Worm (Caenorhabditis elegans) whole organism, early embryonic: ENCODE data around the gene asp-16.

Experiments
- B0310.2 ChIP-seq: sonication (generic microtip); optimal IDR thresholded peaks from 2 replicates; lab custom pipeline; 2016; ENCODE audit warnings: mild to moderate bottlenecking, missing genetic modification characterization, missing compliant biosample characterization
- F13C5.2 ChIP-seq: sonication (generic microtip); optimal IDR thresholded peaks from 2 replicates; lab custom pipeline; 2017; ENCODE audit warnings: mild to moderate bottlenecking, missing genetic modification characterization, inconsistent platforms, missing compliant biosample characterization
- aly-1 ChIP-seq: sonication (generic microtip); optimal IDR thresholded peaks from 2 replicates; lab custom pipeline; 2016; ENCODE audit warnings: missing genetic modification characterization, missing compliant biosample characterization
- ama-1 ChIP-seq: fragments of 150-350 bp; optimal IDR thresholded peaks from 2 replicates; lab custom pipeline; 2014
- ceh-13 ChIP-seq: fragments of 200-800 bp; sonication (Bioruptor generic); optimal IDR thresholded peaks from 2 replicates; lab custom pipeline; 2018; ENCODE audit warnings: mild to moderate bottlenecking, missing genetic modification characterization, missing compliant biosample characterization
- ceh-36 ChIP-seq: sonication (generic microtip); optimal IDR thresholded peaks from 2 replicates; lab custom pipeline; 2016; ENCODE audit warnings: missing genetic modification characterization, inconsistent platforms, missing compliant biosample characterization
- ets-7 ChIP-seq: sonication (generic microtip); optimal IDR thresholded peaks from 2 replicates; lab custom pipeline; 2016; ENCODE audit warnings: missing genotype, missing genetic modification characterization, missing compliant biosample characterization
- flt-1 ChIP-seq: fragments of 200-800 bp; sonication (Bioruptor generic); IDR thresholded peaks from 2 replicates; pipeline ENCODE4 v1.3.6; 2022; ENCODE audit warnings: missing genetic modification characterization, missing compliant biosample characterization
- hmbx-1 ChIP-seq: sonication (generic microtip); optimal IDR thresholded peaks from 2 replicates; lab custom pipeline; 2016; ENCODE audit warnings: mild to moderate bottlenecking, missing genetic modification characterization, missing compliant biosample characterization
- hmg-4 ChIP-seq: fragments of 200-800 bp; sonication (Bioruptor generic); optimal IDR thresholded peaks from 2 replicates; lab custom pipeline; 2018; ENCODE audit warnings: mild to moderate bottlenecking, missing genetic modification characterization, missing compliant biosample characterization
- hnd-1 ChIP-seq: sonication (generic microtip); optimal IDR thresholded peaks from 2 replicates; lab custom pipeline; 2016; ENCODE audit warnings: missing genetic modification characterization, missing compliant biosample characterization
- pes-1 ChIP-seq: fragments of 200-800 bp; sonication (Bioruptor generic); IDR thresholded peaks from 2 replicates; pipeline ENCODE4 v1.3.6; 2022; ENCODE audit warnings: missing genetic modification reagents, missing genetic modification characterization, missing compliant biosample characterization
- scrt-1 ChIP-seq: fragments of 200-800 bp; sonication (Bioruptor generic); IDR thresholded peaks from 2 replicates; pipeline ENCODE4 v1.3.6; 2022; ENCODE audit warnings: missing genetic modification characterization, missing compliant biosample characterization
- sea-1 ChIP-seq: fragments of 200-800 bp; sonication (Bioruptor generic); conservative IDR thresholded peaks from 2 replicates; pipeline ENCODE4 v1.3.6; 2022; ENCODE audit warnings: missing genetic modification characterization, missing compliant biosample characterization
- tbx-11 ChIP-seq: fragments of 200-800 bp; sonication (Bioruptor generic); IDR thresholded peaks from 2 replicates; pipeline ENCODE4 v1.3.6; 2022; ENCODE audit warnings: missing genetic modification characterization, missing compliant biosample characterization
- tbx-37 ChIP-seq: fragments of 200-800 bp; sonication (Bioruptor generic); conservative IDR thresholded peaks from 2 replicates; pipeline ENCODE4 v1.3.6; 2022; ENCODE audit warnings: missing genetic modification reagents, missing genetic modification characterization, missing compliant biosample characterization
- tra-4 ChIP-seq: sonication (generic microtip); optimal IDR thresholded peaks from 2 replicates; lab custom pipeline; 2017; ENCODE audit warnings: missing genetic modification characterization, missing compliant biosample characterization

Gene asp-16

ce11 chrV:19068888-19069287 lies 26.5 kb upstream of the asp-16 start:
- TF ChIP-seq ceh-13: no peak
- TF ChIP-seq aly-1: no peak
- TF ChIP-seq flt-1: no peak
- no peak for TF ChIP-seq hnd-1 (tag; lab: Kevin White, UChicago)
- no peak for TF ChIP-seq scrt-1 (GFP tag; lab: Robert Waterston, UW)
- TF ChIP-seq hmg-4 (GFP tag; lab: Kevin White, UChicago): no peak
- no peak for TF ChIP-seq pes-1 (GFP tag; lab: Robert Waterston, UW)
- TF ChIP-seq tra-4 (tag; lab: Kevin White, UChicago): no peak
- no peak for TF ChIP-seq F13C5.2
- no peak for TF ChIP-seq tbx-11 (GFP tag; lab: Robert Waterston, UW)

- TF ChIP-seq hmg-4 (GFP tag; lab: Kevin White, UChicago) (no peak), hmbx-1 (no peak), ama-1 (lab: Kevin White, UChicago) (no peak), aly-1 (no peak), ceh-36 (tag; lab: Kevin White, UChicago) (no peak), ceh-13 (no peak), tra-4 (tag; lab: Kevin White, UChicago) (no peak), F13C5.2 (no peak), ets-7 (tag; lab: Kevin White, UChicago) (no peak), flt-1 (no peak), sea-1 (GFP tag; lab: Robert Waterston, UW) (no peak), tbx-11 (GFP tag; lab: Robert Waterston, UW) (no peak), pes-1 (GFP tag; lab: Robert Waterston, UW) (no peak), hnd-1 (tag; lab: Kevin White, UChicago) (no peak), tbx-37 (GFP tag; lab: Robert Waterston, UW) (no peak), B0310.2 (tag; lab: Kevin White, UChicago) (no peak), scrt-1 (GFP tag; lab: Robert Waterston, UW) (no peak)
These were observed 20.9 kb upstream of the asp-16 start for ce11 chrV:19063326-19063725.

- TF ChIP-seq ets-7 (tag; lab: Kevin White, UChicago) (no peak), tbx-37 (GFP tag; lab: Robert Waterston, UW) (no peak), F13C5.2 (no peak), flt-1 (no peak), scrt-1 (GFP tag; lab: Robert Waterston, UW) (no peak), sea-1 (GFP tag; lab: Robert Waterston, UW) (no peak), pes-1 (GFP tag; lab: Robert Waterston, UW) (no peak), aly-1 (no peak), hmg-4 (GFP tag; lab: Kevin White, UChicago) (no peak), tra-4 (tag; lab: Kevin White, UChicago) (no peak), B0310.2 (tag; lab: Kevin White, UChicago) (no peak), tbx-11 (GFP tag; lab: Robert Waterston, UW) (no peak), hmbx-1 (no peak), ama-1 (lab: Kevin White, UChicago) (no peak), ceh-36 (tag; lab: Kevin White, UChicago) (no peak), ceh-13 (no peak), hnd-1 (tag; lab: Kevin White, UChicago) (no peak)
These were observed 17.5 kb upstream of the asp-16 start, which contains the start of gene twk-46 for ce11 chrV:19059873-19060272. Gene twk-46, plus strand, starts transcription at chrV:19060173.

ce11 chrV:19058086-19058485 lies 15.7 kb upstream of the asp-16 start:
- TF ChIP-seq tra-4 (tag; lab: Kevin White, UChicago): no peak
- TF ChIP-seq sea-1 (GFP tag; lab: Robert Waterston, UW): no peak
- TF ChIP-seq ceh-13: no peak
- TF ChIP-seq aly-1: no peak
- no peak for TF ChIP-seq pes-1 (GFP tag; lab: Robert Waterston, UW)
- no peak for TF ChIP-seq scrt-1 (GFP tag; lab: Robert Waterston, UW)

ce11 chrV:19057602-19058001 lies 15.2 kb upstream of the asp-16 start:
- TF ChIP-seq tra-4 (tag; lab: Kevin White, UChicago) (no peak), hmbx-1 (no peak), ceh-13 (no peak), scrt-1 (GFP tag; lab: Robert Waterston, UW) (no peak), ceh-36 (tag; lab: Kevin White, UChicago) (no peak), aly-1 (no peak), ama-1 (lab: Kevin White, UChicago) (no peak), tbx-11 (GFP tag; lab: Robert Waterston, UW) (no peak), hmg-4 (GFP tag; lab: Kevin White, UChicago) (no peak), sea-1 (GFP tag; lab: Robert Waterston, UW) (no peak), hnd-1 (tag; lab: Kevin White, UChicago) (no peak), ets-7 (tag; lab: Kevin White, UChicago) (no peak), B0310.2 (tag; lab: Kevin White, UChicago) (no peak), F13C5.2 (no peak), tbx-37 (GFP tag; lab: Robert Waterston, UW) (no peak)

- TF ChIP-seq hmbx-1 (no peak), hmg-4 (GFP tag; lab: Kevin White, UChicago) (no peak), aly-1 (no peak), scrt-1 (GFP tag; lab: Robert Waterston, UW) (no peak), tbx-11 (GFP tag; lab: Robert Waterston, UW) (no peak), hnd-1 (tag; lab: Kevin White, UChicago) (no peak), sea-1 (GFP tag; lab: Robert Waterston, UW) (no peak), ets-7 (tag; lab: Kevin White, UChicago) (no peak), ceh-13 (no peak), flt-1 (no peak), ama-1 (lab: Kevin White, UChicago) (no peak), tbx-37 (GFP tag; lab: Robert Waterston, UW) (no peak), ceh-36 (tag; lab: Kevin White, UChicago) (no peak)
These were observed 10.9 kb upstream of the asp-16 start for ce11 chrV:19053281-19053680.

ce11 chrV:19051425-19051824 lies 9.0 kb upstream of the asp-16 start:
- TF ChIP-seq flt-1 (no peak), hmbx-1 (no peak), aly-1 (no peak), tra-4 (tag; lab: Kevin White, UChicago) (no peak), ets-7 (tag; lab: Kevin White, UChicago) (no peak), scrt-1 (GFP tag; lab: Robert Waterston, UW) (no peak), tbx-37 (GFP tag; lab: Robert Waterston, UW) (no peak), ceh-36 (tag; lab: Kevin White, UChicago) (no peak), pes-1 (GFP tag; lab: Robert Waterston, UW) (no peak), sea-1 (GFP tag; lab: Robert Waterston, UW) (no peak), ama-1 (lab: Kevin White, UChicago) (no peak), B0310.2 (tag; lab: Kevin White, UChicago) (no peak), F13C5.2 (no peak)
